Worm (Caenorhabditis elegans) whole organism, L4 larva: Measurements from ENCODE around the gene srh-219.

Experiments used
- F10B5.3 ChIP-seq: sonication (generic microtip); optimal IDR thresholded peaks from 2 replicates; lab custom pipeline; 2016; ENCODE audit warnings: mild to moderate bottlenecking, missing genetic modification characterization, missing compliant biosample characterization
- F44E2.7 ChIP-seq: fragments of 200-800 bp; sonication (Bioruptor generic); IDR thresholded peaks from 2 replicates; pipeline ENCODE4 v2.1.2; 2022; ENCODE audit warnings: missing genetic modification characterization, missing compliant biosample characterization
- F49E8.2 ChIP-seq: sonication (generic microtip); optimal IDR thresholded peaks from 2 replicates; lab custom pipeline; 2016; ENCODE audit warnings: missing compliant biosample characterization, mild to moderate bottlenecking, missing genetic modification characterization, borderline replicate concordance
- T20F7.1 ChIP-seq: fragments of 200-800 bp; sonication (Bioruptor generic); optimal IDR thresholded peaks from 2 replicates; lab custom pipeline; 2018; ENCODE audit warnings: mild to moderate bottlenecking, missing genetic modification characterization, missing compliant biosample characterization
- aly-2 ChIP-seq: sonication (generic microtip); optimal IDR thresholded peaks from 2 replicates; lab custom pipeline; 2018; ENCODE audit warnings: missing biosample characterization, missing genetic modification characterization
- arid-1 ChIP-seq: fragments of 200-800 bp; sonication (Bioruptor generic); conservative IDR thresholded peaks from 2 replicates; pipeline ENCODE4 v1.3.6; 2022; ENCODE audit warnings: missing genetic modification reagents, missing genetic modification characterization, missing compliant biosample characterization
- ceh-20 ChIP-seq: fragments of 200-800 bp; sonication (Bioruptor generic); IDR thresholded peaks from 2 replicates; pipeline ENCODE4 v1.3.6; 2022; ENCODE audit warnings: missing genetic modification reagents, missing genetic modification characterization, missing compliant biosample characterization
- ceh-44 ChIP-seq: fragments of 200-800 bp; sonication (Bioruptor generic); IDR thresholded peaks from 2 replicates; pipeline ENCODE4 v1.3.6; 2022; ENCODE audit warnings: missing genetic modification reagents, missing genetic modification characterization, missing compliant biosample characterization
- ceh-62 ChIP-seq: sonication (generic microtip); optimal IDR thresholded peaks from 2 replicates; lab custom pipeline; 2017; ENCODE audit warnings: missing biosample characterization, missing genetic modification characterization
- cey-2 ChIP-seq: sonication (generic microtip); optimal IDR thresholded peaks from 3 replicates; lab custom pipeline; 2017; ENCODE audit warnings: missing genetic modification characterization, mild to moderate bottlenecking, missing compliant biosample characterization, antibody characterized with exemption, borderline replicate concordance; ENCODE audit not compliant: insufficient read depth
- ctbp-1 ChIP-seq: fragments of 200-800 bp; sonication (Bioruptor generic); IDR thresholded peaks from 2 replicates; pipeline ENCODE4 v1.3.6; 2022; ENCODE audit warnings: missing genetic modification reagents, missing genetic modification characterization, missing compliant biosample characterization
- daf-12 ChIP-seq: fragments of 150-350 bp; optimal IDR thresholded peaks from 2 replicates; lab custom pipeline; 2014; ENCODE audit warnings: missing biosample characterization, missing genetic modification reagents, missing genetic modification characterization
- daf-16 ChIP-seq, 3 experiments: sonication (generic microtip); optimal IDR thresholded peaks; 2 replicates each; lab custom pipeline; 2016 to 2017; ENCODE audit warnings: missing genetic modification characterization in 3 of 3, missing genetic modification reagents in 3 of 3, mild to moderate bottlenecking in 2 of 3, missing compliant biosample characterization in 2 of 3, missing biosample characterization in 1 of 3, moderate library complexity in 1 of 3
- dmd-9 ChIP-seq: fragments of 200-800 bp; sonication (Bioruptor generic); IDR thresholded peaks from 2 replicates; pipeline ENCODE4 v1.3.6; 2022; ENCODE audit warnings: missing genetic modification reagents, missing genetic modification characterization, missing compliant biosample characterization
- duxl-1 ChIP-seq: sonication (generic microtip); optimal IDR thresholded peaks from 2 replicates; lab custom pipeline; 2016; ENCODE audit warnings: mild to moderate bottlenecking, missing genetic modification characterization, moderate library complexity, missing compliant biosample characterization; ENCODE audit not compliant: poor library complexity
- dve-1 ChIP-seq: sonication (generic microtip); optimal IDR thresholded peaks from 2 replicates; lab custom pipeline; 2017; ENCODE audit warnings: antibody characterized with exemption, mild to moderate bottlenecking, missing genetic modification characterization, missing compliant biosample characterization; ENCODE audit not compliant: insufficient read depth
- fkh-10 ChIP-seq: fragments of 150-350 bp; optimal IDR thresholded peaks from 2 replicates; lab custom pipeline; 2014; ENCODE audit warnings: missing biosample characterization, missing genetic modification reagents, missing genetic modification characterization
- hif-1 ChIP-seq, 2 experiments: sonication (generic microtip); optimal IDR thresholded peaks; 2 replicates each; lab custom pipeline; 2016 to 2017; ENCODE audit warnings: missing compliant biosample characterization in 2 of 2, missing genetic modification characterization in 2 of 2, missing genetic modification reagents in 2 of 2, missing genotype in 2 of 2, mild to moderate bottlenecking in 1 of 2
- hlh-11 ChIP-seq: fragments of 200-800 bp; sonication (Bioruptor generic); optimal IDR thresholded peaks from 2 replicates; lab custom pipeline; 2018; ENCODE audit warnings: mild to moderate bottlenecking, missing genetic modification characterization, missing compliant biosample characterization
- hlh-30 ChIP-seq: sonication (generic microtip); optimal IDR thresholded peaks from 2 replicates; lab custom pipeline; 2017; ENCODE audit warnings: antibody characterized with exemption, mild to moderate bottlenecking, missing genetic modification characterization, missing compliant biosample characterization; ENCODE audit not compliant: insufficient read depth
- hmg-1.1 ChIP-seq: fragments of 200-800 bp; sonication (Bioruptor generic); IDR thresholded peaks from 2 replicates; pipeline ENCODE4 v1.3.6; 2022; ENCODE audit warnings: missing genetic modification reagents, missing genetic modification characterization, missing compliant biosample characterization
- lin-39 ChIP-seq: fragments of 150-350 bp; optimal IDR thresholded peaks from 2 replicates; lab custom pipeline; 2014; ENCODE audit warnings: missing biosample characterization, missing genetic modification reagents, missing genetic modification characterization
- lir-3 ChIP-seq: sonication (generic microtip); optimal IDR thresholded peaks from 2 replicates; lab custom pipeline; 2016; ENCODE audit warnings: mild to moderate bottlenecking, missing genetic modification characterization, missing compliant biosample characterization
- lsy-2 ChIP-seq, 2 experiments: fragments of 150-350 bp in 1 of 2; sonication (generic microtip) in 1 of 2; optimal IDR thresholded peaks; 2 replicates each; lab custom pipeline; 2014 to 2017; ENCODE audit warnings: missing biosample characterization in 2 of 2, missing genetic modification characterization in 2 of 2
- madf-5 ChIP-seq, 2 experiments: fragments of 200-800 bp; sonication (Bioruptor generic); IDR thresholded peaks; 2 replicates each; pipeline ENCODE4 v1.3.6; 2022; ENCODE audit warnings: missing compliant biosample characterization in 2 of 2, missing genetic modification characterization in 2 of 2
- mdl-1 ChIP-seq, 2 experiments: fragments of 150-350 bp in 1 of 2; sonication (generic microtip) in 1 of 2; optimal IDR thresholded peaks; 2 replicates each; lab custom pipeline; 2014 to 2017; ENCODE audit warnings: missing biosample characterization in 2 of 2, missing genetic modification characterization in 2 of 2
- mdt-29 ChIP-seq: fragments of 200-800 bp; sonication (Bioruptor generic); IDR thresholded peaks from 2 replicates; pipeline ENCODE4 v1.3.6; 2022; ENCODE audit warnings: missing genetic modification reagents, missing genetic modification characterization, missing compliant biosample characterization
- mep-1 ChIP-seq: fragments of 150-350 bp; sonication (generic microtip); optimal IDR thresholded peaks from 3 replicates; lab custom pipeline; 2014; ENCODE audit warnings: missing biosample characterization, missing genetic modification characterization
- mxl-2 ChIP-seq: fragments of 200-800 bp; sonication (Bioruptor generic); conservative IDR thresholded peaks from 2 replicates; pipeline ENCODE4 v1.3.6; 2022; ENCODE audit warnings: missing genetic modification reagents, missing genetic modification characterization, missing compliant biosample characterization
- nhr-10 ChIP-seq: fragments of 150-350 bp; optimal IDR thresholded peaks from 2 replicates; lab custom pipeline; 2014; ENCODE audit warnings: missing biosample characterization, missing genetic modification characterization
- nhr-102 ChIP-seq: sonication (generic microtip); optimal IDR thresholded peaks from 2 replicates; lab custom pipeline; 2016; ENCODE audit warnings: mild to moderate bottlenecking, missing genetic modification characterization, moderate library complexity, missing compliant biosample characterization
- nhr-237 ChIP-seq: sonication (generic microtip); optimal IDR thresholded peaks from 2 replicates; lab custom pipeline; 2017; ENCODE audit warnings: missing biosample characterization, missing genetic modification characterization
- nhr-42 ChIP-seq: fragments of 200-800 bp; sonication (Bioruptor generic); IDR thresholded peaks from 2 replicates; pipeline ENCODE4 v1.3.6; 2022; ENCODE audit warnings: missing genetic modification characterization, missing compliant biosample characterization
- nhr-48 ChIP-seq: sonication (generic microtip); optimal IDR thresholded peaks from 2 replicates; lab custom pipeline; 2016; ENCODE audit warnings: mild to moderate bottlenecking, missing genetic modification characterization, missing compliant biosample characterization
- nhr-6 ChIP-seq: fragments of 150-350 bp; optimal IDR thresholded peaks from 2 replicates; lab custom pipeline; 2014; ENCODE audit warnings: missing biosample characterization, missing genetic modification characterization
- nhr-77 ChIP-seq: fragments of 150-350 bp; optimal IDR thresholded peaks from 2 replicates; lab custom pipeline; 2014; ENCODE audit warnings: missing biosample characterization, missing genetic modification characterization
- pha-4 ChIP-seq, 2 experiments: fragments of 150-350 bp in 1 of 2; fragments of 200-800 bp in 1 of 2; sonication (Bioruptor generic) in 1 of 2; IDR thresholded peaks in 1 of 2; optimal IDR thresholded peaks in 1 of 2; 2 replicates each; pipeline versions ENCODE4 v1.3.6 to Lab custom; 2014 to 2022; ENCODE audit warnings: missing genetic modification characterization in 2 of 2, missing genetic modification reagents in 2 of 2, missing biosample characterization in 1 of 2, missing compliant biosample characterization in 1 of 2
- php-3 ChIP-seq: fragments of 200-800 bp; sonication (Bioruptor generic); IDR thresholded peaks from 2 replicates; pipeline ENCODE4 v1.3.6; 2022; ENCODE audit warnings: missing genetic modification reagents, missing genetic modification characterization, missing compliant biosample characterization
- saeg-2 ChIP-seq: fragments of 200-800 bp; sonication (Bioruptor generic); IDR thresholded peaks from 2 replicates; pipeline ENCODE4 v1.3.6; 2022; ENCODE audit warnings: missing genetic modification reagents, missing genetic modification characterization, missing compliant biosample characterization
- snpc-1.2 ChIP-seq: fragments of 200-800 bp; sonication (Bioruptor generic); IDR thresholded peaks from 2 replicates; pipeline ENCODE4 v1.3.6; 2022; ENCODE audit warnings: missing genetic modification reagents, missing genetic modification characterization, missing compliant biosample characterization
- snpc-4 ChIP-seq: fragments of 150-350 bp; optimal IDR thresholded peaks from 2 replicates; lab custom pipeline; 2014; ENCODE audit warnings: missing biosample characterization, missing genetic modification characterization
- spr-1 ChIP-seq: sonication (generic microtip); optimal IDR thresholded peaks from 2 replicates; lab custom pipeline; 2016; ENCODE audit warnings: mild to moderate bottlenecking, missing genetic modification characterization, missing compliant biosample characterization
- spr-3 ChIP-seq: fragments of 200-800 bp; sonication (Bioruptor generic); optimal IDR thresholded peaks from 2 replicates; lab custom pipeline; 2018; ENCODE audit warnings: mild to moderate bottlenecking, missing genetic modification characterization, missing compliant biosample characterization
- tra-1 ChIP-seq: fragments of 200-800 bp; sonication (Bioruptor generic); IDR thresholded peaks from 2 replicates; pipeline ENCODE4 v1.3.6; 2022; ENCODE audit warnings: missing genetic modification reagents, missing genetic modification characterization, missing compliant biosample characterization
- vab-7 ChIP-seq: fragments of 200-800 bp; sonication (Bioruptor generic); IDR thresholded peaks from 2 replicates; pipeline ENCODE4 v1.3.6; 2022; ENCODE audit warnings: missing genetic modification reagents, missing genetic modification characterization, missing compliant biosample characterization
- zfp-2 ChIP-seq: sonication (generic microtip); optimal IDR thresholded peaks from 2 replicates; lab custom pipeline; 2016; ENCODE audit warnings: mild to moderate bottlenecking, missing genetic modification characterization, missing compliant biosample characterization
- zip-11 ChIP-seq: fragments of 200-800 bp; sonication (Bioruptor generic); IDR thresholded peaks from 2 replicates; pipeline ENCODE4 v1.3.6; 2022; ENCODE audit warnings: missing genetic modification characterization, missing compliant biosample characterization

Gene srh-219

DNA sequence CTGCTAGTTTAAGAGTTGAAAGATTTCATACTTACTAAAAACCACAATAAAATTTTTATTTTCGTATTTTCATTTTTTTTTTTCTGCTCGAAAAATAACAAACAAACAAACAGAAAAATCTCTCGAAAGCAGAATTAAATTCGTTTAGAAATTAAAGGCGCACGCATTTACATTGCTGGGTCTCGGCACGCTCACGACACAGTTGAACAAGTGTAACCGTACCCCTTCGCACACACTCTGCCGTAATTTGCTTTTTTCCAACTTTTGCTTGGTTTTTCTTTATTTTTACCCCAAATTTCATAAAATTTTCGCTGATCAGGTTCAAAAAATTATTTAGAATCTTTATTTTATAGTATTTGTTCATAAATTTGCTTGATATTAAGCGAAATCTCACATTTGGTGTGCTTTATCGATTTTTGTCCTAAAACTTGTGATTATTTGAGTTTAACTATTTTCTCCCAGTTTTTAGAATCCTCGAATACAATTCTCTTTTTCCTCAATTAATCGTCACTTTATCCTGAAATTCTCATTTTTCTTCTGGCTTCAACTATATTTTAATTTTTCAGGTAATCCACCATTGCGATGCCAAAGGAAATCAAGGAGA lies 16.4 kb downstream of the srh-219 start, which contains the start of gene rpl-38 (continued):
- TF ChIP-seq dmd-9 (GFP tag; lab: Robert Waterston, UW) (peak; percentile 58; the same call in 1 of the 2 replicates), ceh-20 (GFP tag; lab: Robert Waterston, UW) (0 out of 2 replicates have a peak, but pooled peaks have one; percentile 40), nhr-237 (tag; lab: Kevin White, UChicago) (no peak), mxl-2 (GFP tag; lab: Robert Waterston, UW) (no peak), nhr-10 (tag; lab: Kevin White, UChicago) (no peak), php-3 (0 out of 2 replicates have a peak, but pooled peaks have one; percentile 26), ceh-62 (tag; lab: Kevin White, UChicago) (no peak), snpc-4 (tag; lab: Kevin White, UChicago) (peak; percentile 21), hlh-11 (tag; lab: Kevin White, UChicago) (peak; percentile 56), T20F7.1 (GFP tag; lab: Kevin White, UChicago) (no peak), spr-1 (tag; lab: Kevin White, UChicago) (peak; percentile 58), F10B5.3 (tag; lab: Kevin White, UChicago) (peak; percentile 56), aly-2 (tag; lab: Kevin White, UChicago) (no peak), nhr-102 (peak; percentile 64), ctbp-1 (GFP tag; lab: Robert Waterston, UW) (peak; percentile 44; the same call in 1 of the 2 replicates), nhr-42 (GFP tag; lab: Robert Waterston, UW) (no peak), cey-2 (no peak), nhr-6 (tag; lab: Kevin White, UChicago) (peak; percentile 42), pha-4 (GFP tag; IDR thresholded peaks at IDR 0.05; lab: Robert Waterston, UW) (no peak), pha-4 (tag; optimal IDR thresholded peaks at IDR 0.05; lab: Kevin White, UChicago) (peak; percentile 80), hmg-1.1 (peak; percentile 60; the same call in 1 of the 2 replicates), duxl-1 (tag; lab: Kevin White, UChicago) (peak; percentile 65), mep-1 (tag; lab: Kevin White, UChicago) (peak; percentile 83), hlh-30 (tag; lab: Kevin White, UChicago) (peak; percentile 76), nhr-77 (tag; lab: Kevin White, UChicago) (peak; percentile 83), snpc-1.2 (GFP tag; lab: Robert Waterston, UW) (peak; percentile 60), madf-5 (GFP tag; IDR thresholded peaks at IDR 0.05; lab: Robert Waterston, UW) (no peak), tra-1 (GFP tag; lab: Robert Waterston, UW) (no peak), fkh-10 (GFP tag; lab: Kevin White, UChicago) (peak; percentile 29), mdt-29 (GFP tag; lab: Robert Waterston, UW) (no peak), lsy-2 (tag; optimal IDR thresholded peaks at IDR 0.05; lab: Kevin White, UChicago) (peak; percentile 95 to 99), nhr-48 (tag; lab: Kevin White, UChicago) (peak; percentile 39), lin-39 (tag; lab: Kevin White, UChicago) (no peak), daf-16 (GFP tag; optimal IDR thresholded peaks at IDR 0.05; lab: Kevin White, UChicago) (peak in 1 of 2 experiments; percentile 42), daf-16 (tag; optimal IDR thresholded peaks at IDR 0.05; lab: Kevin White, UChicago) (peak; percentile 47), daf-12 (tag; lab: Kevin White, UChicago) (no peak), F49E8.2 (peak; percentile 60), dve-1 (tag; lab: Kevin White, UChicago) (peak; percentile 70), zip-11 (GFP tag; lab: Robert Waterston, UW) (no peak), F44E2.7 (no peak), arid-1 (peak; percentile 70; the same call in 1 of the 2 replicates), vab-7 (GFP tag; lab: Robert Waterston, UW) (peak; percentile 38; the same call in 1 of the 2 replicates), lir-3 (tag; lab: Kevin White, UChicago) (no peak), zfp-2 (tag; lab: Kevin White, UChicago) (no peak), hif-1 (tag; optimal IDR thresholded peaks at IDR 0.05; lab: Kevin White, UChicago) (peak in 1 of 2 experiments; percentile 62), spr-3 (GFP tag; lab: Kevin White, UChicago) (no peak), saeg-2 (GFP tag; lab: Robert Waterston, UW) (no peak), mdl-1 (tag; optimal IDR thresholded peaks at IDR 0.05; lab: Kevin White, UChicago) (no peak), ceh-44 (peak; percentile 35; the same call in 1 of the 2 replicates)
